Fruit fly (Drosophila melanogaster): Measurements from ENCODE around the gene CG13101.
A peak's percentile ranks its signal among the peaks of the same experiment; 100 is the strongest.

The CG13101 gene

dm6 chr2L:8951184-8951934, 33.3 kb downstream of the CG13101 start, which contains the start of gene C1GalTA (continued):
- TF ChIP-seq CG1647 (GFP tag; optimal IDR thresholded peaks at IDR 0.05) (peak; percentile 36), Tbp (GFP tag; optimal IDR thresholded peaks at IDR 0.05) (no peak), CG15073 (GFP tag; optimal IDR thresholded peaks at IDR 0.05) (peak; percentile 35), CG5953 (GFP tag; IDR thresholded peaks at IDR 0.05) (peak; percentile 84; the same call in 1 of the 2 replicates), bsh (GFP tag; optimal IDR thresholded peaks at IDR 0.05) (peak; percentile 93 to 99), dmrt11E (tag; optimal IDR thresholded peaks at IDR 0.05) (peak; percentile 98), ro (GFP tag; IDR thresholded peaks at IDR 0.05) (peak; percentile 93), CG31224 (GFP tag; IDR thresholded peaks at IDR 0.05) (peak; percentile 92), insv (GFP tag; optimal IDR thresholded peaks at IDR 0.05) (peak in 1 of 2 experiments; percentile 69), CG14050 (GFP tag; IDR thresholded peaks at IDR 0.05) (peak; percentile 79), CG11398 (GFP tag; optimal IDR thresholded peaks at IDR 0.05) (peak; percentile 63), CG18262 (tag; optimal IDR thresholded peaks at IDR 0.05) (peak; percentile 100), cas (GFP tag; IDR thresholded peaks at IDR 0.05) (peak; percentile 89), CG13287 (GFP tag; IDR thresholded peaks at IDR 0.05; ENCODE audit: partially characterized antibody) (no peak), Hand (GFP tag; optimal IDR thresholded peaks at IDR 0.05) (peak; percentile 98), D19A (tag; optimal IDR thresholded peaks at IDR 0.05) (peak; percentile 98), nerfin-2 (GFP tag; IDR thresholded peaks at IDR 0.05; ENCODE audit: partially characterized antibody) (no peak), CG31388 (GFP tag; optimal IDR thresholded peaks at IDR 0.05) (peak; percentile 79)

DNA sequence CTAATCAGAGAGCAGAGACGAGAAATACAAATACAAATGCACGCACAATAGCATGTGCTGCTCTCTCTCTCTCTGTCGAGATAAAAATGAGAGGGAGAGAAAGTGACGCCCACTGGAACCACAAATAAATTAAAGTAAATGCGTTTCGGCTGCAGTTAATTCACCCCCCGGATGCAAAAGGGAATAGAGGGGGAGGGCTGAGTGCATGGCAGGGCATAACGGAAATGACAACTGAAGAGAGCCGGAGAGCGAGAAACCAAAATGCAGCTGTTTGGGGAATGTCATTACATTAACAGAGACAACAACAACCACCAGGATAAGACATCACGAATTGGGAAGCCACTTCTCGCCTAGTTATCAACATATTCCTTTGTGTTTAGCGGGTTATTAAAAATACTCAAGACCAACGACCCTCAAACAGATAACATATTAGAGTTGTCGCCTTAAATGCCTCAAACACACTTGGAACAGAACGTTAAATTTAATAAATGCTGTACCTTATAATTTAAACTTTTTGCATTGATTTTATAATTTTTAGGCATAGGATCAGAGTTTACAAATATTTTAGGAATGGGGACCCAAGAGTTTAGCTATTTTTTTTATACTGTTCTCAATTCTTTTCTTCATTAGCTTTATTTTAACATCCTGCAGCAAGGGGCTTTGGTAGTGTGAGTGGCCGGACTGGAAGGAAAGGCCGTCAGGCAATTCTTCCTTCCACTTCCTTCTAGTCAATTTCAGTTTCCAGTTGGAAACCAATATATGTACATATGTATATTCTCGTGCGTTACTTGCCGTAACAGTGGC, 34.6 kb downstream of the CG13101 start:
- TF ChIP-seq CG11398 (GFP tag; optimal IDR thresholded peaks at IDR 0.05) (peak; percentile 14), gcm (GFP tag; optimal IDR thresholded peaks at IDR 0.05) (peak; percentile 17), cg (GFP tag; optimal IDR thresholded peaks at IDR 0.05) (peak; percentile 59), run (tag; optimal IDR thresholded peaks at IDR 0.05) (peak; percentile 36), ci (GFP tag; IDR thresholded peaks at IDR 0.05) (peak; percentile 58; the same call in 1 of the 3 replicates), CG4360 (GFP tag; IDR thresholded peaks at IDR 0.05) (peak; percentile 86), lbe (GFP tag; optimal IDR thresholded peaks at IDR 0.05) (peak; percentile 46), CG18476 (GFP tag; optimal IDR thresholded peaks at IDR 0.05) (no peak), CG18262 (tag; optimal IDR thresholded peaks at IDR 0.05) (peak; percentile 28), Pdp1 (GFP tag; optimal IDR thresholded peaks at IDR 0.05) (peak in 1 of 2 experiments; percentile 41), pita (GFP tag; optimal IDR thresholded peaks at IDR 0.05) (no peak), sd (tag; optimal IDR thresholded peaks at IDR 0.05) (peak; percentile 38), sens (GFP tag) (peak; percentile 87), nau (GFP tag; optimal IDR thresholded peaks at IDR 0.05) (peak; percentile 41), lola (GFP tag; optimal IDR thresholded peaks at IDR 0.05) (peak in 1 of 3 experiments; percentile 20), nmo (GFP tag; optimal IDR thresholded peaks at IDR 0.05) (peak; percentile 20), CG10431 (GFP tag; optimal IDR thresholded peaks at IDR 0.05) (peak; percentile 15), CG12391 (tag; optimal IDR thresholded peaks at IDR 0.05) (peak; percentile 12), CG2678 (tag; optimal IDR thresholded peaks at IDR 0.05) (peak; percentile 16), z (GFP tag; IDR thresholded peaks at IDR 0.05) (0 out of 3 replicates have a peak, but pooled peaks have one; percentile 16), slou (GFP tag; optimal IDR thresholded peaks at IDR 0.05) (no peak), usp (GFP tag; optimal IDR thresholded peaks at IDR 0.05) (no peak), jumu (GFP tag; optimal IDR thresholded peaks at IDR 0.05) (no peak), CG30403 (GFP tag; optimal IDR thresholded peaks at IDR 0.05) (peak; percentile 2), gem (tag; optimal IDR thresholded peaks at IDR 0.05) (peak; percentile 43), CG2199 (GFP tag; IDR thresholded peaks at IDR 0.05) (peak; percentile 67; the same call in 1 of the 3 replicates), Dll (GFP tag; IDR thresholded peaks at IDR 0.05; ENCODE audit: partially characterized antibody) (no peak), aop (GFP tag; IDR thresholded peaks at IDR 0.05) (peak; percentile 81), stwl (tag; optimal IDR thresholded peaks at IDR 0.05) (peak; percentile 11), Vsx1 (GFP tag; optimal IDR thresholded peaks at IDR 0.05) (peak; percentile 39)
